Worm (Caenorhabditis elegans): ENCODE data around the gene nekl-4.

DNA sequence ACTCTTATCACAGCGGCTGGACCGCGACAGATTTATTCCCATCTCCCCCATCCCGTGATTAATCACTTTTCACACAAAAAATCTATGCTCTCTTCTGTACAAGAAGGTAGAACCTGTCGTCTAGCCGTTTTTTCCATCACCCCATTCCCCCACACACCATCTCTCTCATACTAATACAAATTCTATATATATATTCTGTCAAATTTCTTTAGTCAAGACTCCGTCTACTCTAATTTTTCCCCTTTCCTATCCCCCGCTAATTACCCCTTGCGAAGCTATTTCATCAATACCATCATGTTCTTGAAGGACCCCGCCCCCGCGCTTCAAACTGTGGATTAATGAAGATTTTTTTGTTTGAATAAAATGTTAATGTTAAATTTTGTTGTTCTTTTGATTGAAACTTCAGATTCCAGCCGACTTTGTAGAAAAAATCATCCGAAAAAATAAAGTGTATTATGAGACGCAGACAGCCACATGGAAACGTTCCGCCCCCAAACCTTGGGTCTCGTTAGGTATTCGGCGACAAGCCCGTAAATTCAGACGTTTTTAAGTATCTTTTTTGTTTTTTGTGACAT lies 11.2 kb downstream of the nekl-4 start:
- TF ChIP-seq lin-13 (GFP tag; optimal IDR thresholded peaks at IDR 0.05) = no peak
- TF ChIP-seq blmp-1 (tag; optimal IDR thresholded peaks at IDR 0.05) = no peak
- TF ChIP-seq C34B4.2 (tag; optimal IDR thresholded peaks at IDR 0.05) = no peak
- no peak for TF ChIP-seq lin-15B (tag; optimal IDR thresholded peaks at IDR 0.05)
- no peak for TF ChIP-seq ces-1 (GFP tag; optimal IDR thresholded peaks at IDR 0.05)
- TF ChIP-seq ceh-90 (tag; optimal IDR thresholded peaks at IDR 0.05) = no peak
- TF ChIP-seq egl-27 (tag; optimal IDR thresholded peaks at IDR 0.05) = no peak
- TF ChIP-seq nhr-47 (tag; optimal IDR thresholded peaks at IDR 0.05) = peak; percentile 55
- TF ChIP-seq pqm-1 (tag; optimal IDR thresholded peaks at IDR 0.05) = no peak
- no peak for TF ChIP-seq skn-1 (tag; optimal IDR thresholded peaks at IDR 0.05)
- no peak for TF ChIP-seq lsy-2 (tag; optimal IDR thresholded peaks at IDR 0.05)
- TF ChIP-seq nhr-76 (tag; optimal IDR thresholded peaks at IDR 0.05) = no peak

Data from whole organism, L1 larva.